Worm (Caenorhabditis elegans) whole organism, L2 larva: ENCODE measurements around the gene ule-5.

ENCODE experiments used
- F13H6.1 ChIP-seq: sonication (generic microtip); optimal IDR thresholded peaks from 2 replicates; lab custom pipeline; 2016; ENCODE audit warnings: missing genetic modification characterization, missing compliant biosample characterization
- R02D3.7 ChIP-seq: fragments of 150-350 bp; optimal IDR thresholded peaks from 2 replicates; lab custom pipeline; 2014; ENCODE audit warnings: missing biosample characterization, missing genetic modification characterization
- Y55F3AM.14 ChIP-seq: fragments of 200-800 bp; sonication (Bioruptor generic); optimal IDR thresholded peaks from 2 replicates; lab custom pipeline; 2018; ENCODE audit warnings: mild to moderate bottlenecking, missing genetic modification characterization, missing compliant biosample characterization
- aly-2 ChIP-seq: fragments of 150-350 bp; optimal IDR thresholded peaks from 2 replicates; lab custom pipeline; 2014; ENCODE audit warnings: missing biosample characterization, missing genetic modification characterization
- blmp-1 ChIP-seq: sonication (generic microtip); optimal IDR thresholded peaks from 2 replicates; lab custom pipeline; 2017; ENCODE audit warnings: missing genetic modification characterization, mild to moderate bottlenecking, missing compliant biosample characterization, antibody characterized with exemption, moderate library complexity; ENCODE audit not compliant: insufficient read depth
- crh-2 ChIP-seq: sonication (generic microtip); optimal IDR thresholded peaks from 2 replicates; lab custom pipeline; 2017; ENCODE audit warnings: missing biosample characterization, missing genetic modification characterization
- dmd-4 ChIP-seq: sonication (generic microtip); optimal IDR thresholded peaks from 2 replicates; lab custom pipeline; 2017; ENCODE audit warnings: missing biosample characterization, missing genetic modification characterization
- egl-27 ChIP-seq: sonication (generic microtip); optimal IDR thresholded peaks from 3 replicates; lab custom pipeline; 2017; ENCODE audit warnings: missing biosample characterization, missing genetic modification reagents, missing genetic modification characterization
- elt-1 ChIP-seq: fragments of 150-350 bp; optimal IDR thresholded peaks from 2 replicates; lab custom pipeline; 2014; ENCODE audit warnings: missing biosample characterization, missing genetic modification characterization
- fos-1 ChIP-seq: fragments of 150-350 bp; optimal IDR thresholded peaks from 2 replicates; lab custom pipeline; 2014; ENCODE audit warnings: missing biosample characterization, missing genetic modification characterization
- lin-11 ChIP-seq: fragments of 150-350 bp; sonication (generic microtip); optimal IDR thresholded peaks from 2 replicates; lab custom pipeline; 2014; ENCODE audit warnings: missing biosample characterization, missing genetic modification characterization, inconsistent platforms, mixed read lengths
- lin-13 ChIP-seq: fragments of 150-350 bp; optimal IDR thresholded peaks from 2 replicates; lab custom pipeline; 2014; ENCODE audit warnings: missing biosample characterization, missing genetic modification reagents, missing genetic modification characterization
- mab-5 ChIP-seq: fragments of 150-350 bp; optimal IDR thresholded peaks from 2 replicates; lab custom pipeline; 2014; ENCODE audit warnings: missing biosample characterization, missing genetic modification characterization
- mdl-1 ChIP-seq, 2 experiments: fragments of 150-350 bp in 1 of 2; sonication (generic microtip) in 1 of 2; optimal IDR thresholded peaks; 2 replicates each; lab custom pipeline; 2017; ENCODE audit warnings: missing biosample characterization in 2 of 2, missing genetic modification characterization in 2 of 2
- nhr-10 ChIP-seq: sonication (generic microtip); optimal IDR thresholded peaks from 2 replicates; lab custom pipeline; 2017; ENCODE audit warnings: missing biosample characterization, missing genetic modification characterization
- nhr-11 ChIP-seq: fragments of 150-350 bp; optimal IDR thresholded peaks from 2 replicates; lab custom pipeline; 2014; ENCODE audit warnings: missing biosample characterization, missing genetic modification characterization
- nhr-12 ChIP-seq: fragments of 150-350 bp; optimal IDR thresholded peaks from 2 replicates; lab custom pipeline; 2014; ENCODE audit warnings: missing biosample characterization, missing genetic modification characterization
- nhr-21 ChIP-seq: fragments of 150-350 bp; optimal IDR thresholded peaks from 2 replicates; lab custom pipeline; 2014; ENCODE audit warnings: missing biosample characterization, missing genetic modification characterization
- nhr-23 ChIP-seq: fragments of 150-350 bp; optimal IDR thresholded peaks from 2 replicates; lab custom pipeline; 2014; ENCODE audit warnings: missing biosample characterization, missing genetic modification reagents, missing genetic modification characterization
- nhr-237 ChIP-seq: fragments of 150-350 bp; optimal IDR thresholded peaks from 2 replicates; lab custom pipeline; 2014; ENCODE audit warnings: missing biosample characterization, missing genetic modification characterization
- nhr-6 ChIP-seq: fragments of 150-350 bp; optimal IDR thresholded peaks from 2 replicates; lab custom pipeline; 2014; ENCODE audit warnings: missing biosample characterization, missing genetic modification characterization
- nhr-77 ChIP-seq: fragments of 150-350 bp; optimal IDR thresholded peaks from 2 replicates; lab custom pipeline; 2014; ENCODE audit warnings: missing biosample characterization, missing genetic modification characterization
- sma-3 ChIP-seq: sonication (generic microtip); optimal IDR thresholded peaks from 2 replicates; lab custom pipeline; 2016; ENCODE audit warnings: missing genetic modification reagents, missing genetic modification characterization, missing compliant biosample characterization
- unc-39 ChIP-seq: fragments of 150-350 bp; optimal IDR thresholded peaks from 2 replicates; lab custom pipeline; 2014; ENCODE audit warnings: missing biosample characterization, missing genetic modification characterization
- unc-55 ChIP-seq: fragments of 150-350 bp; sonication (generic microtip); optimal IDR thresholded peaks from 3 replicates; lab custom pipeline; 2014; ENCODE audit warnings: missing biosample characterization, missing genetic modification reagents, missing genetic modification characterization
- unc-62 ChIP-seq: fragments of 150-350 bp; optimal IDR thresholded peaks from 2 replicates; lab custom pipeline; 2014; ENCODE audit warnings: missing biosample characterization, missing genetic modification reagents, missing genetic modification characterization
- zag-1 ChIP-seq: fragments of 150-350 bp; optimal IDR thresholded peaks from 2 replicates; lab custom pipeline; 2014; ENCODE audit warnings: missing biosample characterization, missing genetic modification characterization
- ztf-1 ChIP-seq: fragments of 200-800 bp; sonication (Bioruptor generic); conservative IDR thresholded peaks from 2 replicates; pipeline ENCODE4 v1.3.6; 2022; ENCODE audit warnings: missing genetic modification characterization, missing compliant biosample characterization
- ztf-11 ChIP-seq: sonication (generic microtip); optimal IDR thresholded peaks from 2 replicates; lab custom pipeline; 2017; ENCODE audit warnings: missing biosample characterization, missing genetic modification characterization
- ztf-4 ChIP-seq: fragments of 150-350 bp; optimal IDR thresholded peaks from 2 replicates; lab custom pipeline; 2014; ENCODE audit warnings: missing biosample characterization, missing genetic modification characterization

ule-5 gene

ce11 chrX:11882800-11883199, at the start of gene ule-5, which contains the start of gene Y62H9A.5:
Gene ule-5 (plus strand): TSS chrX:11883127.
Gene Y62H9A.5 (minus strand): TSS chrX:11882900.
- no peak for TF ChIP-seq R02D3.7 (tag; lab: Kevin White, UChicago)

DNA sequence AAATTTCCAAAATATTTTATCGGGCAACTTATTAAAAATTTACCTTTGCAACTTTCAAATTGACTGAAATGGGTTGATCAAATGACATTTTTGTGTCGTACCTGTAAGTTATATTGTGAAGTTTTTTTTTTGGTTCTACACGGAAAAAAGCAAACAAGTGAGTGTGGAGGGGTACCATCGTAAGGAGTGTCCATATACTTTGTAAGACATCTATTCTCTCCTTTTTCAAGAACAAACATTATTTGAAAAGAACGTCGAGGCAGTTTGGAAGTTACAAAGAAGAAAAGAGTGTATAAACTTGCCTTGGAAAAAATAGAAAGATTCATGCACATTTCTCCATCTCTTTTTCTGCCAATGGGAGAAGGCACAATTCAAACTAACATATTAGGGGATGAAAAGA, 45.5 kb upstream of the ule-5 start, which contains the start of gene taf-7.1:
taf-7.1 (minus strand) TSS at position 101 of the 400 bp plus-strand sequence.
- no peak for TF ChIP-seq nhr-21 (tag; lab: Kevin White, UChicago)
- no peak for TF ChIP-seq sma-3 (GFP tag; lab: Kevin White, UChicago)
- TF ChIP-seq elt-1 (tag; lab: Kevin White, UChicago) = no peak
- TF ChIP-seq lin-11 = no peak
- no peak for TF ChIP-seq mab-5
- no peak for TF ChIP-seq nhr-6 (tag; lab: Kevin White, UChicago)
- TF ChIP-seq R02D3.7 (tag; lab: Kevin White, UChicago) = no peak
- no peak for TF ChIP-seq unc-62 (GFP tag; lab: Kevin White, UChicago)
- no peak for TF ChIP-seq zag-1 (tag; lab: Kevin White, UChicago)
- no peak for TF ChIP-seq ztf-4 (tag; lab: Kevin White, UChicago)
- no peak for TF ChIP-seq fos-1 (tag; lab: Kevin White, UChicago)
- no peak for TF ChIP-seq F13H6.1 (tag; lab: Kevin White, UChicago)

ce11 chrX:11843363-11843762, 39.6 kb upstream of the ule-5 start, which contains the start of gene F54F7.2:
Gene F54F7.2 (plus strand): TSS chrX:11843663.
- no peak for TF ChIP-seq nhr-77 (tag; lab: Kevin White, UChicago)
- no peak for TF ChIP-seq dmd-4 (tag; lab: Kevin White, UChicago)
- no peak for TF ChIP-seq fos-1 (tag; lab: Kevin White, UChicago)
- TF ChIP-seq blmp-1 (tag; lab: Kevin White, UChicago) = no peak
- TF ChIP-seq nhr-10 = no peak
- TF ChIP-seq mab-5 = no peak
- no peak for TF ChIP-seq sma-3 (GFP tag; lab: Kevin White, UChicago)
- no peak for TF ChIP-seq Y55F3AM.14
- no peak for TF ChIP-seq lin-13
- no peak for TF ChIP-seq aly-2 (tag; lab: Kevin White, UChicago)
- no peak for TF ChIP-seq crh-2
- no peak for TF ChIP-seq zag-1 (tag; lab: Kevin White, UChicago)
- TF ChIP-seq nhr-6 (tag; lab: Kevin White, UChicago) = no peak
- TF ChIP-seq nhr-12 (tag; lab: Kevin White, UChicago) = no peak
- no peak for TF ChIP-seq unc-55

ce11 chrX:11848618-11849017, 34.3 kb upstream of the ule-5 start, which contains the start of gene F54F7.9:
Gene F54F7.9 (minus strand): TSS chrX:11848718.
- TF ChIP-seq unc-39 (tag; lab: Kevin White, UChicago) (no peak), mab-5 (no peak)
- TF ChIP-seq, all 48 proteins: peak for 0

DNA sequence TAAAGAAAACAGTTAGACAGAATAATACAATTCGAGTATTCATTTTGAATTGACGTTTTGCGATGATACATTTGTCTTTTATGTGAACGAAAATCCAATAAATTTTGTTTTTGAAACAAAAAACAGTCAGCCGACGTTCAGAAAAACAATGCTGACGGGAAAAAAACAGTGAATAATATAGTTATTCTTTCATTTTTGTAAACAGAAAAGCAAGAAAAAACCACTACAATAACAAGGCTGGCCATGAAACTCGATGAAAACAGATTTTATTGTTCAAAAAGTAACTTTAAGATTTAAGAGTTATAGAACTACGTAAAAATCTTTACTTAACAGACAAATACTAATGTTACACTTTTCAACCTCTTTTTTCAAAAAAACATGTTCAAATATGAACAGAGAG, 32.8 kb upstream of the ule-5 start, which contains the start of gene F54F7.3:
F54F7.3 (minus strand) TSS at position 101 of the 400 bp plus-strand sequence.
- TF ChIP-seq blmp-1 (tag; lab: Kevin White, UChicago) = no peak
- TF ChIP-seq lin-13 = no peak
- no peak for TF ChIP-seq ztf-4 (tag; lab: Kevin White, UChicago)
- TF ChIP-seq zag-1 (tag; lab: Kevin White, UChicago) = no peak
- no peak for TF ChIP-seq Y55F3AM.14

DNA sequence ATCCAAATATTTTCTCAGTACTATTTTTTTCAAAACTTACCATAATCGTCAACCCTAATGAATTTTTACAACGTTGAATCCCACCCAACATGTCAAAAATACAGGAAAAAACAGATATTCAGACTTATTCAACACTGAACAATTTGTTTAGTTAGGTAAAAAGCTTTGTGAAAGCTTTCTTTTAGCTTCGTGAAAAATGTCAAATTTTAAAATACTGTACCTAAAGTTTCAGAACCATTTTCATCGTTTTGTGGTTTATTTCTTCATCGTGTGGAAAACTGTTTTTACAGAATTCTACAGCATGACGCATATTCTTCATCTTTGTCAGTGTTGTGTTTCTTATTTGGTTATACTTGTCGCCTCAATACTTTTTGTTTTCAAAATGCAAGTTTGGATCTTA, 32.4 kb upstream of the ule-5 start, which contains the start of gene F54F7.14:
F54F7.14 (plus strand) TSS at position 301 of the 400 bp plus-strand sequence.
- TF ChIP-seq nhr-237 (tag; lab: Kevin White, UChicago) (no peak), fos-1 (tag; lab: Kevin White, UChicago) (no peak), egl-27 (tag; lab: Kevin White, UChicago) (no peak), R02D3.7 (tag; lab: Kevin White, UChicago) (no peak), nhr-23 (tag; lab: Kevin White, UChicago) (no peak), ztf-11 (no peak), unc-55 (no peak), aly-2 (tag; lab: Kevin White, UChicago) (no peak), unc-39 (tag; lab: Kevin White, UChicago) (no peak), nhr-11 (tag; lab: Kevin White, UChicago) (no peak), ztf-4 (tag; lab: Kevin White, UChicago) (no peak), nhr-77 (tag; lab: Kevin White, UChicago) (no peak), unc-62 (GFP tag; lab: Kevin White, UChicago) (no peak), nhr-6 (tag; lab: Kevin White, UChicago) (no peak), ztf-1 (GFP tag; lab: Robert Waterston, UW) (no peak), lin-11 (no peak), mdl-1 (tag; optimal IDR thresholded peaks at IDR 0.05; lab: Kevin White, UChicago) (no peak)
- TF ChIP-seq, all 48 proteins: peak for 0
